Worm (Caenorhabditis elegans) whole organism, midembryonic: Measurements from ENCODE around the gene del-10.

Experiments
- T22C8.4 ChIP-seq: fragments of 200-800 bp; sonication (Bioruptor generic); IDR thresholded peaks from 2 replicates; pipeline ENCODE4 v1.3.6; 2022; ENCODE audit warnings: missing genetic modification characterization, missing compliant biosample characterization
- cog-1 ChIP-seq: sonication (generic microtip); optimal IDR thresholded peaks from 2 replicates; lab custom pipeline; 2016; ENCODE audit warnings: missing genetic modification characterization, missing compliant biosample characterization
- flt-1 ChIP-seq: fragments of 200-800 bp; sonication (Bioruptor generic); IDR thresholded peaks from 2 replicates; pipeline ENCODE4 v1.3.6; 2022; ENCODE audit warnings: missing genetic modification characterization, missing compliant biosample characterization
- klf-2 ChIP-seq: fragments of 200-800 bp; sonication (Bioruptor generic); conservative IDR thresholded peaks from 2 replicates; pipeline ENCODE4 v1.3.6; 2022; ENCODE audit warnings: missing genetic modification reagents, missing genetic modification characterization, missing compliant biosample characterization
- med-1 ChIP-seq: sonication (generic microtip); optimal IDR thresholded peaks from 2 replicates; lab custom pipeline; 2017; ENCODE audit warnings: missing genetic modification characterization, mild to moderate bottlenecking, missing compliant biosample characterization, antibody characterized with exemption, missing genetic modification reagents; ENCODE audit not compliant: insufficient read depth
- ref-1 ChIP-seq: fragments of 200-800 bp; sonication (Bioruptor generic); conservative IDR thresholded peaks from 2 replicates; pipeline ENCODE4 v1.3.6; 2022; ENCODE audit warnings: missing genetic modification reagents, missing genetic modification characterization, missing compliant biosample characterization
- tab-1 ChIP-seq: fragments of 200-800 bp; sonication (Bioruptor generic); IDR thresholded peaks from 2 replicates; pipeline ENCODE4 v1.3.6; 2022; ENCODE audit warnings: missing genetic modification characterization, missing compliant biosample characterization
- ztf-23 ChIP-seq: fragments of 200-800 bp; sonication (Bioruptor generic); IDR thresholded peaks from 2 replicates; pipeline ENCODE4 v1.3.6; 2022; ENCODE audit warnings: missing genetic modification reagents, missing genetic modification characterization, missing compliant biosample characterization
- ztf-29 ChIP-seq: fragments of 200-800 bp; sonication (Bioruptor generic); IDR thresholded peaks from 2 replicates; pipeline ENCODE4 v1.3.6; 2022; ENCODE audit warnings: missing genetic modification reagents, missing genetic modification characterization, missing compliant biosample characterization

del-10 gene

DNA sequence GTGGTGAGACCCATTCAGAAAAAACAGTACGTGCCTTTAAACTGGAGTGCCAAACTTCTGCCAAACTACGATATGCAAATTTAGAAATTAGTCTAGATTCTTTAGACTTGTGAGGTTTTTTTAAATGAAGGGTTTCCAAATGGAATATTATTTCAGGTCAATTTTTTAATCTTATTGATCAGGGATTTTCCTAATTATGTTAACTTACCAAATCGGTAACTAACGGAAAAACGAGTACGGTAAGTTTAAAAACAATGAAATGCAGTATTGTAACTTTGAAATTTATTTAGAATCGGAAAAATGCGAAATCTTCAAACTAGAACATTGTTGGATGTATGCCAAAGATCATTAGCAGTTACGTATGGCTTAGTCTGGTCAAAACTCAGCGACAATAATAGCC lies 34.4 kb upstream of the del-10 start, which contains the start of gene C56E6.7:
C56E6.7 (plus strand) TSS at position 301 of the 400 bp plus-strand sequence.
- TF ChIP-seq T22C8.4 (GFP tag; lab: Robert Waterston, UW) (no peak), cog-1 (tag; lab: Kevin White, UChicago) (no peak), ztf-29 (no peak), ref-1 (no peak), tab-1 (GFP tag; lab: Robert Waterston, UW) (no peak), klf-2 (GFP tag; lab: Robert Waterston, UW) (no peak), flt-1 (GFP tag; lab: Robert Waterston, UW) (no peak), ztf-23 (GFP tag; lab: Robert Waterston, UW) (no peak), med-1 (no peak)

DNA sequence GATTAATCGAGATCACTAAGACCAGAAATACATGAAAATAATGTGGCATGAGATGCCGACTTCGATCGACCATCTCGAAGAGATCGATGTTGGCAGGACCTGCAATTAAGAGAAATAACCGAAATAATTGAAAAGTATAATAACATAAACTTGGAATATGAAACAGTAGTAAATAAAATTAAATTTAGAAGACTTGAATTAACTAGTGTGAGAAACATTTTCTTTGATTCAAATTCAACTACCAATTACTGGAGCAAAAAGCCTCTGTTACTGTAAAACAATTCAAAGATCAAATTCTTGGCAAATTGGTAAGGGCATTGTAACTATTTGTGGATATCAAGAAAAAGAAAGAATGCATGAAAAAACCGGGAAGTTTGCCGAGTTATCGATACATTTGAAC lies 32.0 kb upstream of the del-10 start, which contains the start of gene R05G9R.1:
R05G9R.1 (minus strand) TSS at position 101 of the 400 bp plus-strand sequence.
- TF ChIP-seq tab-1 (GFP tag; lab: Robert Waterston, UW) (no peak), med-1 (no peak), ztf-29 (no peak)

DNA sequence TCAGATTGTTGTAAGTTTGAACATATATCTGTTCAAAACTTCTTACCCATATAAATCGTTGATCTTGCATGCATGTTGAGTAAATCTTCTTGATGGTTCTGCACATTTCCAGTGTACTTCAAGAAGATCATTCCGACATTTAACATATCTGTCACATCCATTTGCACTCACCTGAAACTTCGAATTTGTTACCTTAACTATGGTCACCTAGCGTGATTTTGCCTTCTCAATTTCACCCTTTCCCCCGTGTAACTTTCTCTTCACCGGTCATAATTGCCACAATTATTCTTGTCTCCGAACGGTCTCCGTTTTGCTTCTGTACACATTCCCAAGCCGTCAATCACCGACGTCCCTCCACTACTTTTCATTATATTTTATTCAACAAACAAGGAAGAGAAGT lies 31.4 kb upstream of the del-10 start:
- TF ChIP-seq med-1 (no peak), T22C8.4 (GFP tag; lab: Robert Waterston, UW) (no peak), cog-1 (tag; lab: Kevin White, UChicago) (no peak), ztf-29 (no peak), ref-1 (no peak), klf-2 (GFP tag; lab: Robert Waterston, UW) (no peak), tab-1 (GFP tag; lab: Robert Waterston, UW) (no peak), flt-1 (GFP tag; lab: Robert Waterston, UW) (no peak), ztf-23 (GFP tag; lab: Robert Waterston, UW) (no peak)

DNA sequence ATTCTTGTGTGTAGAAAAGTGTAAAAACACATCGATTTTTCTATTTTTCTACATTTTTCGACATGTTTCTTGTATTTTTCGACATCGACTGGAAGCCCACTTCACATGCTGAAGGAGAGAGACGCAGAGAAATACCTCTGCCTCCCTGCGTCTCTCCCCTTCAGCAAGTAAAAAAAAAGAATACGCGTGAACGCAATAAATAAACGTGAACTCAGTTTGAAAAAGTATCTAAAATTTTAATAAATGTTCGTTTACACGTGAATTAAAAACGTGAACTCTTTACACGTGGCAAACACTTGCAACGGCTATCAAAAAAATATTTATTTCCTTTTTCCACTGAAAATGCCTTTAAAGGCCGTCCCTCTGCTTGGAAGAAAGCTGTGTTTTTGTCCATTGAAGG lies 20.9 kb upstream of the del-10 start, which contains the start of gene R05G9.1:
R05G9.1 (plus strand) TSS at position 343 of the 400 bp plus-strand sequence.
- no peak for TF ChIP-seq klf-2 (GFP tag; lab: Robert Waterston, UW)
- no peak for TF ChIP-seq cog-1 (tag; lab: Kevin White, UChicago)
- no peak for TF ChIP-seq T22C8.4 (GFP tag; lab: Robert Waterston, UW)
- no peak for TF ChIP-seq tab-1 (GFP tag; lab: Robert Waterston, UW)
- TF ChIP-seq flt-1 (GFP tag; lab: Robert Waterston, UW): no peak
- TF ChIP-seq ref-1: no peak
- no peak for TF ChIP-seq med-1
- TF ChIP-seq ztf-23 (GFP tag; lab: Robert Waterston, UW): no peak
- no peak for TF ChIP-seq ztf-29

DNA sequence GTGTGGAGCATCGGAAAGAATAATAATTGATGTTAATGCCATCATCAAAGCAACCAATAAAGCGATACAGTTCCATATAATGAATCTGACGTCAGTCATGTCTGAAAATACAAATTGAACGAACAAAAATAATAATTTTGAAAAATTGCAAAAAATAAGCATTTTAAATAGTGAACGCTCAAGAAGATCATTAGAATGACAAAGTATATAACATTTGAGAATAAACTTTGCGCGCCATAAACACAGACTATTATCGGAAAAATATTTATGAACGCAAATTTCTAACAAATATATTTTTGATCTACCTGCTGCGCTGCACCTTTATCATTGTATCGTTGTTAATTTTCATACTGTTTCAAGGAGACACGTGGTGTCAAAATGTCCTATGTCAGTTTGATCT lies 19.5 kb upstream of the del-10 start, which contains the start of gene R05G9.3:
R05G9.3 (minus strand) TSS at position 101 of the 400 bp plus-strand sequence.
- TF ChIP-seq ztf-23 (GFP tag; lab: Robert Waterston, UW) (no peak), ztf-29 (no peak), tab-1 (GFP tag; lab: Robert Waterston, UW) (no peak), T22C8.4 (GFP tag; lab: Robert Waterston, UW) (no peak), ref-1 (no peak), med-1 (no peak), klf-2 (GFP tag; lab: Robert Waterston, UW) (no peak), cog-1 (tag; lab: Kevin White, UChicago) (no peak), flt-1 (GFP tag; lab: Robert Waterston, UW) (no peak)

DNA sequence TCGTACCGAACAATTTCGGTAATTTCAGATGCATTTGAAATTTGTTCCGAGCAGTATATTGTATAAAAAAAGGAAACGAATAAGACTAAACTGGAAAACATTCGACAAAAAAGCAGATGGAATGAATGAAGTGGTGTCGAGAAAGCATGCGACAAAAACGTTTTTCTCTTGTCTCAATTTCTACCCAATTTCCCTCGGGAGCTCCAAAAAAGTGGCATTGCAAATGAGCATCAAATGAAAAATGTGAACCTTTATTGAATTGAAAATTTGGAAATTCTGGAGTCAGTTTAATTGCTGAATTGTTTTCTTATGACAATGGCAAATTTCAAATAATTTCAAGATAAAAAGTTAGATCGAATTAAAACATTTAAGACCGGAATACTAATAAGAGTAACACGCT lies 18.2 kb upstream of the del-10 start, which contains the start of gene R05G9.5:
R05G9.5 (minus strand) TSS at position 101 of the 400 bp plus-strand sequence.
- no peak for TF ChIP-seq tab-1 (GFP tag; lab: Robert Waterston, UW)
- no peak for TF ChIP-seq med-1
- TF ChIP-seq klf-2 (GFP tag; lab: Robert Waterston, UW): no peak
- no peak for TF ChIP-seq ztf-23 (GFP tag; lab: Robert Waterston, UW)
- TF ChIP-seq flt-1 (GFP tag; lab: Robert Waterston, UW): no peak
- no peak for TF ChIP-seq ref-1
- no peak for TF ChIP-seq cog-1 (tag; lab: Kevin White, UChicago)
- TF ChIP-seq T22C8.4 (GFP tag; lab: Robert Waterston, UW): no peak
- TF ChIP-seq ztf-29: no peak

DNA sequence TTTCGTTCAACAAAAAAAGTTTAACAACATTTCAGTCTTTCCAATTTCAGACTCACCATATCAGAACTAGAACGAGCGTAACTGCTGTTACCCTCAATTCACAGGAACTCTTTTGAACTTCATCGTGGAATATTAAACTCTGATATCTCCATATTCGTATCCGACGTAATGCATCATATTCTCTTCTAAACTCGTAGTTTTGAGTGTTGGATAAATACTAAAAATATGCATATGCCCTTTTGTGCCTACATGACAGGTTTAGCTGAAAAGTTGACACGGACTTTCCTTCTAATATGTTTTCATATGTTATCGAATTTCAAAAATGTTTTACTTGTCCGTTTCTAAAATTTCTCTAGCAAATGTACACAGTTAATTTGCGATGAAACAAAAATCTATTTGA lies 17.1 kb upstream of the del-10 start, which contains the start of gene twk-49:
twk-49 (minus strand) TSS at position 101 of the 400 bp plus-strand sequence.
- TF ChIP-seq flt-1 (GFP tag; lab: Robert Waterston, UW) (no peak), T22C8.4 (GFP tag; lab: Robert Waterston, UW) (no peak)

DNA sequence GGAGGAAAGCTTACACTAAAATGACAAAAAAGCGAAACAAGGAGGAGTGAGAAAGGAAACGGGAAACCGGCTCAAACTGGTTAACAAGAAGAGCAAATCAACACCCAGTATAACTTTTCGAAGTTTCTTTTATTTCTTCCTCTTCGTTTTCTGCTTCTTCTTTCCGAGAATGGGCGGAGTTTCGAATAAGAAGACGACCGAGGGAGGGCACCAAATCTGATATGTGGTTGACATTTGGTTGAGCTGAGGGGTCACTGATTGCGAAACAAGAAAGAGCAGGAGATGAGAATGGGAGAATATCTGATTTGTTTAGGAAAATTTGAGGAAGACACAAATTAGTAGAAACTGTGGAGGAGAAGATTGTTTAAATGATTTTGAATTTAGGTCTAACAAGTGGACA lies 16.7 kb upstream of the del-10 start:
- TF ChIP-seq med-1 (no peak), T22C8.4 (GFP tag; lab: Robert Waterston, UW) (no peak), tab-1 (GFP tag; lab: Robert Waterston, UW) (no peak), klf-2 (GFP tag; lab: Robert Waterston, UW) (no peak), flt-1 (GFP tag; lab: Robert Waterston, UW) (no peak), cog-1 (tag; lab: Kevin White, UChicago) (no peak), ref-1 (no peak), ztf-23 (GFP tag; lab: Robert Waterston, UW) (no peak), ztf-29 (no peak)

DNA sequence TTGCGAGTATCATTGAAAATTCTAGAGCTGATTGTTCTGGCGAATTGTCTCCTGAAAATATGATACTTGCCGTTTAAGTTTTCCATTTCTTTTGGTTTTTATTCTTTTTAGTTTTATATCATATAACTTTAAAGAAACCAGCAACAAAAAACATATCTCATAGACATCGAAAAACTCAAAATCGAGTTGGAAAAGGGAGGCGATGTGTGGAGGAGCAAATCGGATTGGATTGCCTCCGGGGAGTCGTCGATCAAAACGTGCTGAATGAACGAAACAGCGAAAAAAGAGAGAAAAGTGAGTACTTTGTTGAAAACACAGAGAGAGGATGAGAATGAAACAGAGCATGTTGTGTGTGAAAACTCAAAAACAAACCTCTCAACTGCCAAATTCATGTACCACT lies 15.2 kb upstream of the del-10 start:
- no peak for TF ChIP-seq klf-2 (GFP tag; lab: Robert Waterston, UW)
- TF ChIP-seq ztf-23 (GFP tag; lab: Robert Waterston, UW): no peak
- no peak for TF ChIP-seq cog-1 (tag; lab: Kevin White, UChicago)
- no peak for TF ChIP-seq med-1
- TF ChIP-seq ref-1: no peak
- no peak for TF ChIP-seq ztf-29

DNA sequence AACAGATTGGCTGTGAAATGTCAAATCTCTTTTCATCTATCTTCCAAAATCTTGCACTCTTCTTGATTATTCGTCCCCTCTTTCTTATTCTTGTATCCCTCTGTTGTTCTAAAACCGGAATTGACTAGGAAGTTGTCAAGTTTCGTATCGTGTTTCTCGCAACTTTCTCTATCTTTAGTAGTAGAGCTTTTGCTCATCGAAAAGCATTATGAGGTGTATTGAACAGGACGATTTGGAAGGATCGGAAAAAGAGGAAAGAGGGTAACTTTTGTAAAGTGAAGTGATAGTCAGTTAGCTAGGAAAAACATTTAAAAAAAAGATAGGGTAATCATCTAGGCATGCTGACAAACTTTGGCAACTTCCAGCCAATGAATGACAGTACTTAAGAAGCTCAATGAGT lies 14.6 kb upstream of the del-10 start:
- no peak for TF ChIP-seq T22C8.4 (GFP tag; lab: Robert Waterston, UW)
- no peak for TF ChIP-seq tab-1 (GFP tag; lab: Robert Waterston, UW)
- no peak for TF ChIP-seq ztf-29
- no peak for TF ChIP-seq med-1
